Fruit fly (Drosophila melanogaster): ENCODE results near the gene Gnpnat.

Gnpnat gene

dm6 chr3R:29715277-29715676 lies 22.8 kb upstream of the Gnpnat start, which contains the start of gene Dup99B:
Gene Dup99B (minus strand): TSS chr3R:29715377.
- TF ChIP-seq rgr (GFP tag; optimal IDR thresholded peaks at IDR 0.05) (no peak), Vsx2 (GFP tag; optimal IDR thresholded peaks at IDR 0.05; ENCODE audit: partially characterized antibody) (no peak), dsf (GFP tag; optimal IDR thresholded peaks at IDR 0.05; ENCODE audit: borderline replicate concordance) (no peak), CG9705 (GFP tag; optimal IDR thresholded peaks at IDR 0.05) (no peak), h (GFP tag; optimal IDR thresholded peaks at IDR 0.05) (no peak)

dm6 chr3R:29716043-29716781 lies 21.9 kb upstream of the Gnpnat start:
- peak; percentile 52 for TF ChIP-seq Hr83 (GFP tag; optimal IDR thresholded peaks at IDR 0.05; ENCODE audit: poor library complexity, severe bottlenecking)
- peak; percentile 8 for TF ChIP-seq brk (GFP tag; optimal IDR thresholded peaks at IDR 0.05)
- TF ChIP-seq foxo (GFP tag; optimal IDR thresholded peaks at IDR 0.05): no peak

- TF ChIP-seq Rel (GFP tag; optimal IDR thresholded peaks at IDR 0.05) (no peak), Rel (tag; optimal IDR thresholded peaks at IDR 0.05) (no peak), Sp1 (GFP tag; optimal IDR thresholded peaks at IDR 0.05) (peak; percentile 36), dsf (GFP tag; optimal IDR thresholded peaks at IDR 0.05; ENCODE audit: borderline replicate concordance) (no peak), CG9705 (GFP tag; optimal IDR thresholded peaks at IDR 0.05) (peak; percentile 37), sv (GFP tag; optimal IDR thresholded peaks at IDR 0.05) (no peak), Hnf4 (GFP tag; optimal IDR thresholded peaks at IDR 0.05) (peak; percentile 24), OdsH (GFP tag; optimal IDR thresholded peaks at IDR 0.05) (peak; percentile 35), HLH106 (tag; optimal IDR thresholded peaks at IDR 0.05) (peak; percentile 4), pan (optimal IDR thresholded peaks at IDR 0.05) (no peak), rgr (GFP tag; optimal IDR thresholded peaks at IDR 0.05) (peak; percentile 38), psq (GFP tag; optimal IDR thresholded peaks at IDR 0.05) (no peak), dl (GFP tag; optimal IDR thresholded peaks at IDR 0.05; ENCODE audit: insufficient read depth in 1 of 2, partially characterized antibody in 2 of 2) (no peak), ey (GFP tag; optimal IDR thresholded peaks at IDR 0.05) (no peak), jim (GFP tag; optimal IDR thresholded peaks at IDR 0.05) (no peak), Abd-B (GFP tag; optimal IDR thresholded peaks at IDR 0.05) (no peak), GATAd (GFP tag; optimal IDR thresholded peaks at IDR 0.05) (peak; percentile 31), Mio (GFP tag; optimal IDR thresholded peaks at IDR 0.05) (no peak), CrebA (GFP tag; optimal IDR thresholded peaks at IDR 0.05; ENCODE audit: borderline replicate concordance) (no peak), dmrt93B (GFP tag; optimal IDR thresholded peaks at IDR 0.05) (no peak), br (GFP tag; optimal IDR thresholded peaks at IDR 0.05) (peak; percentile 49), fru (GFP tag; optimal IDR thresholded peaks at IDR 0.05) (peak; percentile 16), N (GFP tag; optimal IDR thresholded peaks at IDR 0.05) (no peak), Jra (GFP tag; optimal IDR thresholded peaks at IDR 0.05) (no peak), h (GFP tag; optimal IDR thresholded peaks at IDR 0.05) (peak; percentile 28), foxo (GFP tag; optimal IDR thresholded peaks at IDR 0.05) (peak in 1 of 2 experiments; percentile 49), Vsx2 (GFP tag; optimal IDR thresholded peaks at IDR 0.05; ENCODE audit: partially characterized antibody) (no peak), CG32264 (GFP tag; optimal IDR thresholded peaks at IDR 0.05) (no peak), usp (GFP tag; optimal IDR thresholded peaks at IDR 0.05) (no peak)
These were observed 21.2 kb upstream of the Gnpnat start, which contains the start of gene Obp99b for dm6 chr3R:29716782-29717317. Gene Obp99b (minus strand): TSS chr3R:29716896.

dm6 chr3R:29717519-29717918 lies 20.6 kb upstream of the Gnpnat start:
- TF ChIP-seq sv (GFP tag; optimal IDR thresholded peaks at IDR 0.05): no peak
- no peak for TF ChIP-seq OdsH (GFP tag; optimal IDR thresholded peaks at IDR 0.05)
- no peak for TF ChIP-seq foxo (GFP tag; optimal IDR thresholded peaks at IDR 0.05)
- TF ChIP-seq CrebA (GFP tag; optimal IDR thresholded peaks at IDR 0.05; ENCODE audit: borderline replicate concordance): no peak
- TF ChIP-seq Dfd (GFP tag; optimal IDR thresholded peaks at IDR 0.05): no peak
- TF ChIP-seq Hr78 (GFP tag; optimal IDR thresholded peaks at IDR 0.05): no peak
- no peak for TF ChIP-seq Hnf4 (GFP tag; optimal IDR thresholded peaks at IDR 0.05)
- no peak for TF ChIP-seq GATAd (GFP tag; optimal IDR thresholded peaks at IDR 0.05)
- no peak for TF ChIP-seq dmrt93B (GFP tag; optimal IDR thresholded peaks at IDR 0.05)
- no peak for TF ChIP-seq Vsx2 (GFP tag; optimal IDR thresholded peaks at IDR 0.05; ENCODE audit: partially characterized antibody)
- TF ChIP-seq Hr83 (GFP tag; optimal IDR thresholded peaks at IDR 0.05; ENCODE audit: poor library complexity, severe bottlenecking): no peak
- TF ChIP-seq sage (GFP tag; optimal IDR thresholded peaks at IDR 0.05): no peak
- TF ChIP-seq N (GFP tag; optimal IDR thresholded peaks at IDR 0.05): no peak
- TF ChIP-seq usp (GFP tag; optimal IDR thresholded peaks at IDR 0.05): no peak
- TF ChIP-seq CG9705 (GFP tag; optimal IDR thresholded peaks at IDR 0.05): no peak
- no peak for TF ChIP-seq ey (GFP tag; optimal IDR thresholded peaks at IDR 0.05)
- no peak for TF ChIP-seq br (GFP tag; optimal IDR thresholded peaks at IDR 0.05)
